Fruit fly (Drosophila melanogaster) whole organism, embryonic: Measurements from ENCODE around the gene CG15719.

Experiments used
- Ada2b ChIP-seq: fragments of 200-800 bp; sonication (Bioruptor generic); IDR thresholded peaks from 2 replicates; pipeline ENCODE4 v1.3.6; 2022; ENCODE audit warnings: missing biosample characterization, missing genetic modification characterization
- Atf3 ChIP-seq: fragments of 200-800 bp; sonication (Bioruptor generic); optimal IDR thresholded peaks from 3 replicates; lab custom pipeline; 2016; ENCODE audit warnings: missing biosample characterization, missing genetic modification characterization
- Bteb2 ChIP-seq: fragments of 200-800 bp; sonication (Bioruptor generic); optimal IDR thresholded peaks from 2 replicates; lab custom pipeline; 2016; ENCODE audit warnings: missing biosample characterization, missing genetic modification characterization
- CG10209 ChIP-seq: fragments of 200-800 bp; sonication (Bioruptor generic); optimal IDR thresholded peaks from 3 replicates; lab custom pipeline; 2017; ENCODE audit warnings: missing biosample characterization, mild to moderate bottlenecking, missing genetic modification characterization, missing genetic modification reagents
- CG10321 ChIP-seq: fragments of 200-800 bp; sonication (Bioruptor generic); IDR thresholded peaks from 2 replicates; pipeline ENCODE4 v1.3.6; 2022; ENCODE audit warnings: missing biosample characterization, missing genetic modification characterization
- CG10366 ChIP-seq: fragments of 200-800 bp; sonication (Bioruptor generic); IDR thresholded peaks from 2 replicates; pipeline ENCODE4 v1.3.6; 2022; ENCODE audit warnings: missing biosample characterization, missing genetic modification characterization
- CG10462 ChIP-seq: fragments of 200-800 bp; sonication (Bioruptor generic); optimal IDR thresholded peaks from 2 replicates; lab custom pipeline; 2016; ENCODE audit warnings: missing biosample characterization, missing genetic modification characterization
- CG11504 ChIP-seq: fragments of 200-800 bp; sonication (Bioruptor generic); optimal IDR thresholded peaks from 3 replicates; lab custom pipeline; 2019; ENCODE audit warnings: missing biosample characterization, mild to moderate bottlenecking, missing genetic modification characterization, moderate library complexity
- CG11723 ChIP-seq: fragments of 200-800 bp; sonication (Bioruptor generic); optimal IDR thresholded peaks from 2 replicates; lab custom pipeline; 2017; ENCODE audit warnings: missing biosample characterization, mild to moderate bottlenecking, missing genetic modification characterization
- CG12155 ChIP-seq: fragments of 200-800 bp; sonication (Bioruptor generic); optimal IDR thresholded peaks from 3 replicates; lab custom pipeline; 2016; ENCODE audit warnings: missing biosample characterization, missing genetic modification characterization
- CG1233 ChIP-seq: fragments of 200-800 bp; sonication (Bioruptor generic); optimal IDR thresholded peaks from 4 replicates; lab custom pipeline; 2018; ENCODE audit warnings: missing biosample characterization, mild to moderate bottlenecking, missing genetic modification characterization
- CG13287 ChIP-seq: fragments of 200-800 bp; sonication (Bioruptor generic); IDR thresholded peaks from 2 replicates; pipeline ENCODE4 v1.3.6; 2022; ENCODE audit warnings: missing biosample characterization, missing genetic modification characterization; ENCODE audit not compliant: partially characterized antibody
- CG13624 ChIP-seq: fragments of 200-800 bp; sonication (Bioruptor generic); optimal IDR thresholded peaks from 2 replicates; lab custom pipeline; 2016; ENCODE audit warnings: missing biosample characterization, missing genetic modification characterization
- CG1529 ChIP-seq: fragments of 200-800 bp; sonication (Bioruptor generic); optimal IDR thresholded peaks from 3 replicates; lab custom pipeline; 2018; ENCODE audit warnings: missing biosample characterization, missing genetic modification characterization
- CG16815 ChIP-seq: fragments of 200-800 bp; sonication (Bioruptor generic); optimal IDR thresholded peaks from 3 replicates; lab custom pipeline; 2017; ENCODE audit warnings: missing biosample characterization, mild to moderate bottlenecking, missing genetic modification characterization
- CG18262 ChIP-seq: fragments of 200-800 bp; optimal IDR thresholded peaks from 3 replicates; lab custom pipeline; 2019; ENCODE audit warnings: missing biosample characterization, mild to moderate bottlenecking, missing genetic modification characterization, moderate library complexity
- CG18764 ChIP-seq: fragments of 200-800 bp; sonication (Bioruptor generic); optimal IDR thresholded peaks from 3 replicates; lab custom pipeline; 2016; ENCODE audit warnings: missing biosample characterization, missing genetic modification characterization
- CG33557 ChIP-seq: fragments of 200-800 bp; sonication (Bioruptor generic); optimal IDR thresholded peaks from 2 replicates; lab custom pipeline; 2019; ENCODE audit warnings: missing biosample characterization, mild to moderate bottlenecking, missing genetic modification characterization, moderate library complexity
- CG34224 ChIP-seq: fragments of 200-800 bp; sonication (Bioruptor generic); IDR thresholded peaks from 3 replicates; pipeline ENCODE4 v1.3.6; 2022; ENCODE audit warnings: missing biosample characterization, missing genetic modification characterization; ENCODE audit not compliant: partially characterized antibody
- CG3847 ChIP-seq: fragments of 200-800 bp; sonication (Bioruptor generic); IDR thresholded peaks from 2 replicates; pipeline ENCODE4 v1.3.6; 2022; ENCODE audit warnings: missing biosample characterization, missing genetic modification characterization
- CG4854 ChIP-seq: fragments of 200-800 bp; sonication (Bioruptor generic); optimal IDR thresholded peaks from 2 replicates; lab custom pipeline; 2016; ENCODE audit warnings: missing biosample characterization, missing genetic modification characterization, inconsistent platforms
- CG5245 ChIP-seq: fragments of 200-800 bp; sonication (Bioruptor generic); optimal IDR thresholded peaks from 3 replicates; lab custom pipeline; 2016; ENCODE audit warnings: missing biosample characterization, missing genetic modification characterization
- CG8944 ChIP-seq: fragments of 200-800 bp; sonication (Bioruptor generic); optimal IDR thresholded peaks from 3 replicates; lab custom pipeline; 2016; ENCODE audit warnings: missing biosample characterization, missing genetic modification characterization
- CG9876 ChIP-seq: fragments of 200-800 bp; sonication (Bioruptor generic); optimal IDR thresholded peaks from 2 replicates; lab custom pipeline; 2016; ENCODE audit warnings: missing biosample characterization, missing genetic modification characterization
- Chrac-16 ChIP-seq: fragments of 200-800 bp; sonication (Bioruptor generic); optimal IDR thresholded peaks from 3 replicates; lab custom pipeline; 2016; ENCODE audit warnings: missing biosample characterization, missing genetic modification characterization
- Dll ChIP-seq: fragments of 200-800 bp; sonication (Bioruptor generic); IDR thresholded peaks from 4 replicates; pipeline ENCODE4 v1.3.6; 2022; ENCODE audit warnings: missing biosample characterization, missing genetic modification characterization; ENCODE audit not compliant: partially characterized antibody
- MESR4 ChIP-seq: fragments of 200-800 bp; sonication (Bioruptor generic); optimal IDR thresholded peaks from 2 replicates; lab custom pipeline; 2018; ENCODE audit warnings: missing biosample characterization, mild to moderate bottlenecking, missing genetic modification characterization, moderate library complexity
- Optix ChIP-seq: fragments of 200-800 bp; sonication (Bioruptor generic); IDR thresholded peaks from 3 replicates; pipeline ENCODE4 v1.3.6; 2022; ENCODE audit warnings: missing biosample characterization, missing genetic modification characterization
- Ptx1 ChIP-seq: fragments of 200-800 bp; sonication (Bioruptor generic); IDR thresholded peaks from 2 replicates; pipeline ENCODE4 v1.3.6; 2022; ENCODE audit warnings: missing biosample characterization, missing genetic modification characterization
- Scr ChIP-seq: fragments of 200-800 bp; sonication (Bioruptor generic); IDR thresholded peaks from 2 replicates; pipeline ENCODE4 v1.3.6; 2022; ENCODE audit warnings: missing biosample characterization, missing genetic modification characterization; ENCODE audit not compliant: partially characterized antibody
- Trl ChIP-seq, 3 experiments: fragments of >200 bp in 2 of 3; fragments of 200-800 bp in 1 of 3; sonication (Bioruptor generic) in 1 of 3; optimal IDR thresholded peaks; 2 replicates in 1 of 3; 3 replicates in 2 of 3; lab custom pipeline; 2016 to 2017; ENCODE audit warnings: missing biosample characterization in 1 of 3, missing genetic modification characterization in 1 of 3
- abd-A ChIP-seq: fragments of 200-800 bp; sonication (Bioruptor generic); optimal IDR thresholded peaks from 3 replicates; lab custom pipeline; 2019; ENCODE audit warnings: missing biosample characterization, mild to moderate bottlenecking, missing genetic modification characterization, moderate library complexity
- al ChIP-seq: fragments of 200-800 bp; sonication (Bioruptor generic); IDR thresholded peaks from 2 replicates; pipeline ENCODE4 v1.3.6; 2022; ENCODE audit warnings: missing biosample characterization, missing genetic modification characterization
- az2 ChIP-seq: fragments of 200-800 bp; sonication (Bioruptor generic); optimal IDR thresholded peaks from 3 replicates; lab custom pipeline; 2016; ENCODE audit warnings: missing biosample characterization, missing genetic modification characterization
- bcd ChIP-seq: fragments of 200-800 bp; sonication (Bioruptor generic); optimal IDR thresholded peaks from 2 replicates; lab custom pipeline; 2017; ENCODE audit warnings: missing biosample characterization, mild to moderate bottlenecking, missing genetic modification characterization
- chinmo ChIP-seq: fragments of 200-800 bp; sonication (Bioruptor generic); IDR thresholded peaks from 4 replicates; pipeline ENCODE4 v1.3.6; 2022; ENCODE audit warnings: missing biosample characterization, missing genetic modification characterization; ENCODE audit not compliant: partially characterized antibody
- crp ChIP-seq, 2 experiments: fragments of 200-800 bp; sonication (Bioruptor generic); optimal IDR thresholded peaks; 2 replicates in 1 of 2; 3 replicates in 1 of 2; lab custom pipeline; 2017; ENCODE audit warnings: missing biosample characterization in 2 of 2, missing genetic modification characterization in 2 of 2, mild to moderate bottlenecking in 1 of 2, moderate library complexity in 1 of 2
- fd102C ChIP-seq: fragments of 200-800 bp; sonication (Bioruptor generic); optimal IDR thresholded peaks from 2 replicates; lab custom pipeline; 2018; ENCODE audit warnings: missing biosample characterization, mild to moderate bottlenecking, missing genetic modification characterization, moderate library complexity
- fru ChIP-seq: fragments of >200 bp; optimal IDR thresholded peaks from 2 replicates; lab custom pipeline; 2017
- hbn ChIP-seq: fragments of 200-800 bp; sonication (Bioruptor generic); IDR thresholded peaks from 2 replicates; pipeline ENCODE4 v1.3.6; 2022; ENCODE audit warnings: missing biosample characterization, missing genetic modification characterization; ENCODE audit not compliant: partially characterized antibody
- hkb ChIP-seq, 2 experiments: fragments of 200-800 bp in 1 of 2; fragments of >200 bp in 1 of 2; sonication (Bioruptor generic) in 1 of 2; IDR thresholded peaks in 1 of 2; optimal IDR thresholded peaks in 1 of 2; 2 replicates each; pipeline versions ENCODE4 v1.3.6 to Lab custom; 2017 to 2022; ENCODE audit warnings: missing biosample characterization in 1 of 2, missing genetic modification characterization in 1 of 2
- insv ChIP-seq, 2 experiments: fragments of 200-800 bp; sonication (Bioruptor generic); optimal IDR thresholded peaks; 3 replicates each; lab custom pipeline; 2016 to 2018; ENCODE audit warnings: missing biosample characterization in 2 of 2, missing genetic modification characterization in 2 of 2
- jigr1 ChIP-seq: fragments of 200-800 bp; sonication (Bioruptor generic); IDR thresholded peaks from 3 replicates; pipeline ENCODE4 v1.3.6; 2022; ENCODE audit warnings: missing biosample characterization, missing genetic modification characterization
- jing ChIP-seq: fragments of 200-800 bp; sonication (Bioruptor generic); optimal IDR thresholded peaks from 2 replicates; lab custom pipeline; 2018; ENCODE audit warnings: missing biosample characterization, mild to moderate bottlenecking, missing genetic modification characterization
- kay ChIP-seq: fragments of 200-800 bp; sonication (Bioruptor generic); optimal IDR thresholded peaks from 2 replicates; lab custom pipeline; 2016; ENCODE audit warnings: missing biosample characterization, missing genetic modification characterization
- pho ChIP-seq: fragments of 200-800 bp; sonication (Bioruptor generic); optimal IDR thresholded peaks from 2 replicates; lab custom pipeline; 2016; ENCODE audit warnings: missing biosample characterization, missing genetic modification characterization
- salm ChIP-seq: fragments of 200-800 bp; sonication (Bioruptor generic); optimal IDR thresholded peaks from 2 replicates; lab custom pipeline; 2018; ENCODE audit warnings: missing biosample characterization, mild to moderate bottlenecking, missing genetic modification characterization
- slou ChIP-seq: fragments of 200-800 bp; sonication (Bioruptor generic); optimal IDR thresholded peaks from 3 replicates; lab custom pipeline; 2016; ENCODE audit warnings: missing biosample characterization, missing genetic modification characterization
- sr ChIP-seq: fragments of 200-800 bp; sonication (Bioruptor generic); IDR thresholded peaks from 3 replicates; pipeline ENCODE4 v1.3.6; 2022; ENCODE audit warnings: missing biosample characterization, missing genetic modification characterization
- tio ChIP-seq: fragments of 200-800 bp; sonication (Bioruptor generic); optimal IDR thresholded peaks from 2 replicates; lab custom pipeline; 2017; ENCODE audit warnings: missing biosample characterization, missing genetic modification characterization, inconsistent platforms
- wor ChIP-seq: fragments of 200-800 bp; sonication (Bioruptor generic); IDR thresholded peaks from 2 replicates; pipeline ENCODE4 v1.3.6; 2022; ENCODE audit warnings: missing biosample characterization, missing genetic modification characterization

CG15719 gene

dm6 chrX:13023777-13024176 is 19.1 kb upstream of the CG15719 start (continued):
- TF ChIP-seq CG10321 (no peak), Ada2b (GFP tag; lab: Robert Waterston, UW) (peak; percentile 36; the same call in 1 of the 2 replicates), CG33557 (GFP tag; lab: Kevin White, UChicago) (no peak), az2 (GFP tag; lab: Kevin White, UChicago) (no peak), CG12155 (GFP tag; lab: Kevin White, UChicago) (no peak), hbn (GFP tag; lab: Robert Waterston, UW) (no peak), MESR4 (GFP tag; lab: Kevin White, UChicago) (no peak), CG3847 (0 out of 2 replicates have a peak, but pooled peaks have one; percentile 16), salm (no peak), CG4854 (GFP tag; lab: Kevin White, UChicago) (no peak), Dll (GFP tag; lab: Robert Waterston, UW) (no peak), CG10462 (GFP tag; lab: Kevin White, UChicago) (no peak), CG18764 (GFP tag; lab: Kevin White, UChicago) (no peak), Bteb2 (no peak), CG13287 (GFP tag; lab: Robert Waterston, UW) (no peak), abd-A (tag; lab: Kevin White, UChicago) (peak; percentile 66), insv (GFP tag; optimal IDR thresholded peaks at IDR 0.05; lab: Kevin White, UChicago) (no peak), hkb (optimal IDR thresholded peaks at IDR 0.05; lab: Kevin White, UChicago) (no peak), hkb (GFP tag; IDR thresholded peaks at IDR 0.05; lab: Robert Waterston, UW) (no peak), CG1529 (GFP tag; lab: Kevin White, UChicago) (no peak), CG16815 (GFP tag; lab: Kevin White, UChicago) (no peak), jigr1 (GFP tag; lab: Robert Waterston, UW) (no peak), CG34224 (GFP tag; lab: Robert Waterston, UW) (no peak), CG1233 (GFP tag; lab: Kevin White, UChicago) (no peak), tio (GFP tag; lab: Kevin White, UChicago) (peak; percentile 2), CG10209 (peak; percentile 18), Ptx1 (GFP tag; lab: Robert Waterston, UW) (peak; percentile 50), crp (GFP tag; optimal IDR thresholded peaks at IDR 0.05; lab: Kevin White, UChicago) (no peak), pho (GFP tag; lab: Kevin White, UChicago) (no peak), CG11723 (no peak), Trl (optimal IDR thresholded peaks at IDR 0.05; lab: Kevin White, UChicago) (no peak), Trl (GFP tag; optimal IDR thresholded peaks at IDR 0.05; lab: Kevin White, UChicago) (no peak), fru (lab: Kevin White, UChicago) (no peak), sr (GFP tag; lab: Robert Waterston, UW) (no peak), Atf3 (no peak), CG5245 (GFP tag; lab: Kevin White, UChicago) (no peak), bcd (no peak), al (GFP tag; lab: Robert Waterston, UW) (no peak), Optix (GFP tag; lab: Robert Waterston, UW) (no peak), kay (GFP tag; lab: Kevin White, UChicago) (no peak), CG8944 (GFP tag; lab: Kevin White, UChicago) (no peak), wor (GFP tag; lab: Robert Waterston, UW) (no peak), jing (GFP tag; lab: Kevin White, UChicago) (no peak), fd102C (GFP tag; lab: Kevin White, UChicago) (no peak), CG9876 (GFP tag; lab: Kevin White, UChicago) (no peak), CG18262 (no peak), chinmo (no peak), CG13624 (GFP tag; lab: Kevin White, UChicago) (peak; percentile 38), CG10366 (GFP tag; lab: Robert Waterston, UW) (no peak; the same call in 1 of the 2 replicates), Chrac-16 (GFP tag; lab: Kevin White, UChicago) (no peak), Scr (GFP tag; lab: Robert Waterston, UW) (no peak), slou (peak; percentile 15), CG11504 (tag; lab: Kevin White, UChicago) (peak; percentile 52)
